Worm (Caenorhabditis elegans): ENCODE results near the gene C33B4.4.

DNA sequence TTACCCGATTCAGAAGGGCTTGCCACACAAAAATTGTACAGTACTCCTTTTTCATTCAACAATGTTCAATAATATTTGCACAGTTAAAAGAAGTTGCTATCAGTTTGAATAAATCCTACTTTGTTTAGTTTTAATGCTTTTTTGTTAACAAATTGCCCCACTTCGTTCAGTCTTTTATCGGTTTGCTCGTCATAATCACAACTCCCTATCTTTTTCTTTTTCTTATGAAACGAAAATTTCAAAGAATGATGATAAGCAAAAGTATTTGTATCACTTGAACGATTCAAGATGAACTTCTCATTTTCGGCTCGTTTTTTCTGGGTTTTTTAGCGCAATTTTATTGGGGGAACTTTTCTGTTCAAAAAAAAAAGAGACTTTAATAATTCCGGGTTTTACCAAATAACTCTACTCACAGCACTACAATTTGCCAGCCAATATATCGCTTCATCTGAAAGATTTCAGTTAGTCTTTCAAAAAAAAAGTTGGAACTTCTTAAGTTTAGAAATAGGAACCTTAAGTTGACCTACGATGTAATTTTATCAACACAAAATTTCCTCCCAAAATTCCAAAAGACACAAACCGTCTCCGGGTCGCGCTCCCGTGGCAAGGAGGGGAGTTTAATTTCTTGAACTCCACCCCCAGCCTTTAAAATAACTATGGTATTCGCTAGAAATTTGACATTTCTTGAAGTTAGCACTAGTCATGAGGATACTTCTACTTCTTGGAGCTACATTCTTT is 41.5 kb upstream of the C33B4.4 start, which contains the start of gene C05D12.3:
- TF ChIP-seq him-1 (tag; optimal IDR thresholded peaks at IDR 0.05) = no peak
- no peak for TF ChIP-seq dao-5 (tag; optimal IDR thresholded peaks at IDR 0.05)
- no peak for TF ChIP-seq W03F9.2 (tag; optimal IDR thresholded peaks at IDR 0.05)
